Worm (Caenorhabditis elegans) whole organism, mixed stage, embryonic: ENCODE results near the gene ZK228.13.

ENCODE experiments used
- blmp-1 ChIP-seq: fragments of 150-350 bp; optimal IDR thresholded peaks from 2 replicates; lab custom pipeline; 2014; ENCODE audit warnings: missing biosample characterization, missing genetic modification characterization
- flh-1 ChIP-seq: fragments of 200-800 bp; sonication (Bioruptor generic); optimal IDR thresholded peaks from 2 replicates; lab custom pipeline; 2018; ENCODE audit warnings: mild to moderate bottlenecking, missing genetic modification characterization, moderate library complexity, missing compliant biosample characterization
- mab-5 ChIP-seq: fragments of 150-350 bp; optimal IDR thresholded peaks from 2 replicates; lab custom pipeline; 2014; ENCODE audit warnings: missing biosample characterization, missing genetic modification characterization
- nhr-237 ChIP-seq: fragments of 150-350 bp; optimal IDR thresholded peaks from 2 replicates; lab custom pipeline; 2014; ENCODE audit warnings: missing biosample characterization, missing genetic modification characterization
- nhr-28 ChIP-seq: fragments of 150-350 bp; optimal IDR thresholded peaks from 2 replicates; lab custom pipeline; 2014; ENCODE audit warnings: missing biosample characterization, missing genetic modification characterization
- nhr-76 ChIP-seq: sonication (generic microtip); optimal IDR thresholded peaks from 2 replicates; lab custom pipeline; 2017; ENCODE audit warnings: missing biosample characterization, missing genetic modification characterization
- unc-39 ChIP-seq: fragments of 150-350 bp; optimal IDR thresholded peaks from 2 replicates; lab custom pipeline; 2014; ENCODE audit warnings: missing biosample characterization, missing genetic modification characterization
- ztf-11 ChIP-seq: fragments of 150-350 bp; optimal IDR thresholded peaks from 2 replicates; lab custom pipeline; 2014; ENCODE audit warnings: missing biosample characterization, missing genetic modification characterization

DNA sequence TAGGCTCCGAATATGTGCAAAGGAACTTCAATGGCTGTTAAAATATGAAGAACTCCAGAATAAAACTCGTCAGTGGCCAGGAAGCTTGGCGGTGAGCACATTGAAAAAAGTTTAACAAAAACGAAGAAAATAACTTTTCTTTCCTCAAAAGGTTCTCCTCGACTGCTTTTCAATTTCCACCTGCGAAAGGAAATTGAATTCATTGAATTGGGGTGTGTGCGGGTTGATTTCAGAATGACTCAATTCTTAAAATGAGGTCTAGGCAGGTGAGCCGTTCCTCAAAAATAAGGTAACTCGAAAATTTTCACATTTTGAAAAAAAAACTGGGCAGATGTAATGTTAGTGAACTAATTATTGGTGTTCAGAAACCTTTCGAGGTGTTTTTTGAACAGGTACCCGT is 5.4 kb upstream of the ZK228.13 start, which contains the start of gene srh-182:
- TF ChIP-seq mab-5 (tag; lab: Kevin White, UChicago) (no peak), nhr-28 (tag; lab: Kevin White, UChicago) (no peak), flh-1 (GFP tag; lab: Kevin White, UChicago) (no peak), blmp-1 (tag; lab: Kevin White, UChicago) (no peak), unc-39 (no peak), nhr-76 (tag; lab: Kevin White, UChicago) (no peak), ztf-11 (tag; lab: Kevin White, UChicago) (no peak), nhr-237 (tag; lab: Kevin White, UChicago) (no peak)
